Worm (Caenorhabditis elegans) whole organism, L4 larva: ENCODE measurements around the gene fbxa-60.

Experiments used
- D1046.2 ChIP-seq: fragments of 200-800 bp; sonication (Bioruptor generic); IDR thresholded peaks from 2 replicates; pipeline ENCODE4 v1.3.6; 2022; ENCODE audit warnings: missing genetic modification characterization, missing compliant biosample characterization
- F10B5.3 ChIP-seq: sonication (generic microtip); optimal IDR thresholded peaks from 2 replicates; lab custom pipeline; 2016; ENCODE audit warnings: mild to moderate bottlenecking, missing genetic modification characterization, missing compliant biosample characterization
- F26F4.8 ChIP-seq: fragments of 200-800 bp; sonication (Bioruptor generic); conservative IDR thresholded peaks from 2 replicates; pipeline ENCODE4 v1.3.6; 2022; ENCODE audit warnings: missing genetic modification characterization, missing compliant biosample characterization
- T26A8.4 ChIP-seq: fragments of 200-800 bp; sonication (Bioruptor generic); IDR thresholded peaks from 2 replicates; pipeline ENCODE4 v1.3.6; 2022; ENCODE audit warnings: missing genetic modification characterization, missing compliant biosample characterization
- Y105C5A.15 ChIP-seq: fragments of 200-800 bp; sonication (Bioruptor generic); IDR thresholded peaks from 2 replicates; pipeline ENCODE4 v1.3.6; 2022; ENCODE audit warnings: missing genetic modification characterization, missing compliant biosample characterization
- Y48G9A.11 ChIP-seq: fragments of 200-800 bp; sonication (Bioruptor generic); IDR thresholded peaks from 2 replicates; pipeline ENCODE4 v1.3.6; 2022; ENCODE audit warnings: missing genetic modification reagents, missing genetic modification characterization, missing compliant biosample characterization
- aha-1 ChIP-seq: fragments of 150-350 bp; peaks from one replicate; lab custom pipeline; 2014; ENCODE audit warnings: missing biosample characterization, missing genetic modification characterization
- arid-1 ChIP-seq: fragments of 200-800 bp; sonication (Bioruptor generic); conservative IDR thresholded peaks from 2 replicates; pipeline ENCODE4 v1.3.6; 2022; ENCODE audit warnings: missing genetic modification reagents, missing genetic modification characterization, missing compliant biosample characterization
- ceh-28 ChIP-seq: fragments of 150-350 bp; optimal IDR thresholded peaks from 2 replicates; lab custom pipeline; 2014; ENCODE audit warnings: missing biosample characterization, missing genetic modification reagents, missing genetic modification characterization
- ceh-82 ChIP-seq: sonication (generic microtip); optimal IDR thresholded peaks from 2 replicates; lab custom pipeline; 2017; ENCODE audit warnings: missing biosample characterization, missing genetic modification characterization
- daf-16 ChIP-seq, 3 experiments: sonication (generic microtip); optimal IDR thresholded peaks; 2 replicates each; lab custom pipeline; 2016 to 2017; ENCODE audit warnings: missing genetic modification characterization in 3 of 3, missing genetic modification reagents in 3 of 3, mild to moderate bottlenecking in 2 of 3, missing compliant biosample characterization in 2 of 3, missing biosample characterization in 1 of 3, moderate library complexity in 1 of 3
- daf-19 ChIP-seq: fragments of 200-800 bp; sonication (Bioruptor generic); conservative IDR thresholded peaks from 2 replicates; pipeline ENCODE4 v1.3.6; 2022; ENCODE audit warnings: missing genetic modification characterization, missing compliant biosample characterization
- dmd-6 ChIP-seq: fragments of 200-800 bp; sonication (Bioruptor generic); IDR thresholded peaks from 2 replicates; pipeline ENCODE4 v1.3.6; 2022; ENCODE audit warnings: missing genetic modification reagents, missing genetic modification characterization, missing compliant biosample characterization
- dmd-8 ChIP-seq: fragments of 200-800 bp; sonication (Bioruptor generic); IDR thresholded peaks from 2 replicates; pipeline ENCODE4 v1.3.6; 2022; ENCODE audit warnings: missing genetic modification characterization, missing compliant biosample characterization
- dmd-9 ChIP-seq: fragments of 200-800 bp; sonication (Bioruptor generic); IDR thresholded peaks from 2 replicates; pipeline ENCODE4 v1.3.6; 2022; ENCODE audit warnings: missing genetic modification reagents, missing genetic modification characterization, missing compliant biosample characterization
- dpl-1 ChIP-seq: fragments of 150-350 bp; optimal IDR thresholded peaks from 2 replicates; lab custom pipeline; 2014; ENCODE audit warnings: missing biosample characterization, missing genetic modification reagents, missing genetic modification characterization
- dve-1 ChIP-seq: sonication (generic microtip); optimal IDR thresholded peaks from 2 replicates; lab custom pipeline; 2017; ENCODE audit warnings: antibody characterized with exemption, mild to moderate bottlenecking, missing genetic modification characterization, missing compliant biosample characterization; ENCODE audit not compliant: insufficient read depth
- hlh-11 ChIP-seq: fragments of 200-800 bp; sonication (Bioruptor generic); optimal IDR thresholded peaks from 2 replicates; lab custom pipeline; 2018; ENCODE audit warnings: mild to moderate bottlenecking, missing genetic modification characterization, missing compliant biosample characterization
- lin-38 ChIP-seq: fragments of 200-800 bp; sonication (Bioruptor generic); IDR thresholded peaks from 2 replicates; pipeline ENCODE4 v1.3.6; 2022; ENCODE audit warnings: missing genetic modification reagents, missing genetic modification characterization, missing compliant biosample characterization
- lsy-2 ChIP-seq, 2 experiments: fragments of 150-350 bp in 1 of 2; sonication (generic microtip) in 1 of 2; optimal IDR thresholded peaks; 2 replicates each; lab custom pipeline; 2014 to 2017; ENCODE audit warnings: missing biosample characterization in 2 of 2, missing genetic modification characterization in 2 of 2
- mdl-1 ChIP-seq, 2 experiments: fragments of 150-350 bp in 1 of 2; sonication (generic microtip) in 1 of 2; optimal IDR thresholded peaks; 2 replicates each; lab custom pipeline; 2014 to 2017; ENCODE audit warnings: missing biosample characterization in 2 of 2, missing genetic modification characterization in 2 of 2
- mdt-29 ChIP-seq: fragments of 200-800 bp; sonication (Bioruptor generic); IDR thresholded peaks from 2 replicates; pipeline ENCODE4 v1.3.6; 2022; ENCODE audit warnings: missing genetic modification reagents, missing genetic modification characterization, missing compliant biosample characterization
- mep-1 ChIP-seq: fragments of 150-350 bp; sonication (generic microtip); optimal IDR thresholded peaks from 3 replicates; lab custom pipeline; 2014; ENCODE audit warnings: missing biosample characterization, missing genetic modification characterization
- mes-2 ChIP-seq: sonication (generic microtip); optimal IDR thresholded peaks from 2 replicates; lab custom pipeline; 2016; ENCODE audit warnings: missing genotype, mild to moderate bottlenecking, missing genetic modification characterization, missing compliant biosample characterization; ENCODE audit not compliant: poor library complexity, severe bottlenecking
- mxl-2 ChIP-seq: fragments of 200-800 bp; sonication (Bioruptor generic); conservative IDR thresholded peaks from 2 replicates; pipeline ENCODE4 v1.3.6; 2022; ENCODE audit warnings: missing genetic modification reagents, missing genetic modification characterization, missing compliant biosample characterization
- nhr-10 ChIP-seq: fragments of 150-350 bp; optimal IDR thresholded peaks from 2 replicates; lab custom pipeline; 2014; ENCODE audit warnings: missing biosample characterization, missing genetic modification characterization
- nhr-28 ChIP-seq: fragments of 150-350 bp; optimal IDR thresholded peaks from 2 replicates; lab custom pipeline; 2014; ENCODE audit warnings: missing biosample characterization, missing genetic modification characterization
- nhr-48 ChIP-seq: sonication (generic microtip); optimal IDR thresholded peaks from 2 replicates; lab custom pipeline; 2016; ENCODE audit warnings: mild to moderate bottlenecking, missing genetic modification characterization, missing compliant biosample characterization
- nhr-6 ChIP-seq: fragments of 150-350 bp; optimal IDR thresholded peaks from 2 replicates; lab custom pipeline; 2014; ENCODE audit warnings: missing biosample characterization, missing genetic modification characterization
- pha-4 ChIP-seq, 2 experiments: fragments of 150-350 bp in 1 of 2; fragments of 200-800 bp in 1 of 2; sonication (Bioruptor generic) in 1 of 2; IDR thresholded peaks in 1 of 2; optimal IDR thresholded peaks in 1 of 2; 2 replicates each; pipeline versions ENCODE4 v1.3.6 to Lab custom; 2014 to 2022; ENCODE audit warnings: missing genetic modification characterization in 2 of 2, missing genetic modification reagents in 2 of 2, missing biosample characterization in 1 of 2, missing compliant biosample characterization in 1 of 2
- pqm-1 ChIP-seq: sonication (generic microtip); optimal IDR thresholded peaks from 2 replicates; lab custom pipeline; 2017; ENCODE audit warnings: missing biosample characterization, missing genetic modification characterization
- set-16 ChIP-seq: fragments of 200-800 bp; sonication (Bioruptor generic); IDR thresholded peaks from 2 replicates; pipeline ENCODE4 v1.3.6; 2022; ENCODE audit warnings: missing genetic modification reagents, missing genetic modification characterization, missing compliant biosample characterization
- unc-130 ChIP-seq: sonication (generic microtip); optimal IDR thresholded peaks from 2 replicates; lab custom pipeline; 2016; ENCODE audit warnings: missing genetic modification reagents, missing genetic modification characterization, missing compliant biosample characterization
- unc-62 ChIP-seq, 3 experiments: fragments of 150-350 bp in 1 of 3; sonication (generic microtip); optimal IDR thresholded peaks in 2 of 3; peaks in 1 of 3; 1 replicate in 1 of 3; 2 replicates in 2 of 3; lab custom pipeline; 2014 to 2017; ENCODE audit warnings: missing biosample characterization in 3 of 3, missing genetic modification characterization in 3 of 3, missing genetic modification reagents in 3 of 3, missing genotype in 1 of 3
- zag-1 ChIP-seq: fragments of 150-350 bp; optimal IDR thresholded peaks from 2 replicates; lab custom pipeline; 2014; ENCODE audit warnings: missing biosample characterization, missing genetic modification characterization
- zip-11 ChIP-seq: fragments of 200-800 bp; sonication (Bioruptor generic); IDR thresholded peaks from 2 replicates; pipeline ENCODE4 v1.3.6; 2022; ENCODE audit warnings: missing genetic modification characterization, missing compliant biosample characterization

The fbxa-60 gene

DNA sequence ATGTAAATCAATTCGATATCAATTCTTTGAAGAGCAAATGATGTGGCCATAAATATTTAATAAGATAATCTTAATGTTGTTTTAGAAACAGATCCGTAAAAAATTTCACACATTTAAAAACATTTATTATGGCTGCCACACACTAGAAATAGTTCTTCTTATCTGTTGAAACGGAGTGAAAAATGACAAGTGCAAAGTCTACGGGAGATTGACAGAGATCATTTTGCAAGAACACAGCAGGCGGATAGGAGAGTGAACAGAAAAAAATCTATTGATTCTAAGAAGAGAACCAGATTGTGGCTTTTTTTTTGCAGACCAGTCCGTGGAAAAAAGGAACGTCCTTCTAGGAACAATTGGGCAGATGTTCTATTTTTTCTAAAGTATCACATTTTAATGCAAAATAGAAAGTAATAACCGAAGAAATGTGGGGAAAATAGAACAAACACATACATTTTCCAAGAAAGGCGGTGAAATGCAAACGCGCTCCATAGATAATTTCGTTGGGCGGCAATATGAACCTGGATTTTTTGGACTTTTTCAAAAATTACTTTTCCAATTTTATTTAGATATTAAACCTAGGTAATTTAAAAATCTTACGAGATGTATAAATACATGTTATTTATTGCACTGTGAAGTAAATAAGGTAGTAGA lies 44.4 kb downstream of the fbxa-60 start:
- peak; percentile 98 for TF ChIP-seq aha-1 (tag; lab: Kevin White, UChicago)
- no peak for TF ChIP-seq nhr-6 (tag; lab: Kevin White, UChicago)
- peak; percentile 14 for TF ChIP-seq nhr-48
- TF ChIP-seq dve-1 (tag; lab: Kevin White, UChicago) = peak; percentile 27
- peak in 1 of 2 experiments; percentile 87 for TF ChIP-seq unc-62 (GFP tag; optimal IDR thresholded peaks at IDR 0.05 in 1 of 2; lab: Kevin White, UChicago)
- no peak for TF ChIP-seq unc-62 (tag; optimal IDR thresholded peaks at IDR 0.05; lab: Kevin White, UChicago)
- no peak for TF ChIP-seq ceh-28
- TF ChIP-seq unc-130 (GFP tag; lab: Kevin White, UChicago) = no peak
- TF ChIP-seq daf-19 (GFP tag; lab: Robert Waterston, UW) = 0 out of 2 replicates have a peak, but pooled peaks have one; percentile 34
- TF ChIP-seq D1046.2 (GFP tag; lab: Robert Waterston, UW) = no peak
- peak; percentile 92 for TF ChIP-seq lin-38 (GFP tag; lab: Robert Waterston, UW)
- no peak for TF ChIP-seq ceh-82
- peak; percentile 20; the same call in 1 of the 2 replicates for TF ChIP-seq Y48G9A.11 (GFP tag; lab: Robert Waterston, UW)
- no peak for TF ChIP-seq pha-4 (GFP tag; IDR thresholded peaks at IDR 0.05; lab: Robert Waterston, UW)
- peak; percentile 0 for TF ChIP-seq pha-4 (tag; optimal IDR thresholded peaks at IDR 0.05; lab: Kevin White, UChicago)
- TF ChIP-seq F10B5.3 = no peak
- peak; percentile 6 for TF ChIP-seq mep-1
- TF ChIP-seq dmd-8 (GFP tag; lab: Robert Waterston, UW) = no peak
- TF ChIP-seq nhr-10 (tag; lab: Kevin White, UChicago) = no peak
- peak; percentile 54 for TF ChIP-seq dmd-6 (GFP tag; lab: Robert Waterston, UW)
- no peak for TF ChIP-seq mdl-1 (tag; optimal IDR thresholded peaks at IDR 0.05; lab: Kevin White, UChicago)
- peak; percentile 19 for TF ChIP-seq pqm-1 (tag; lab: Kevin White, UChicago)
- TF ChIP-seq mes-2 (tag; lab: Kevin White, UChicago) = peak; percentile 26
- peak; percentile 38 for TF ChIP-seq hlh-11 (tag; lab: Kevin White, UChicago)
- TF ChIP-seq dpl-1 (GFP tag; lab: Kevin White, UChicago) = peak; percentile 70
- TF ChIP-seq daf-16 (GFP tag; optimal IDR thresholded peaks at IDR 0.05; lab: Kevin White, UChicago) = no peak
- peak; percentile 17 for TF ChIP-seq daf-16 (tag; optimal IDR thresholded peaks at IDR 0.05; lab: Kevin White, UChicago)
- TF ChIP-seq lsy-2 (tag; optimal IDR thresholded peaks at IDR 0.05; lab: Kevin White, UChicago) = peak in 1 of 2 experiments; percentile 33
- no peak for TF ChIP-seq mxl-2 (GFP tag; lab: Robert Waterston, UW)
- no peak for TF ChIP-seq T26A8.4 (GFP tag; lab: Robert Waterston, UW)
- TF ChIP-seq Y105C5A.15 (GFP tag; lab: Robert Waterston, UW) = no peak
- TF ChIP-seq nhr-28 (tag; lab: Kevin White, UChicago) = peak; percentile 5

DNA sequence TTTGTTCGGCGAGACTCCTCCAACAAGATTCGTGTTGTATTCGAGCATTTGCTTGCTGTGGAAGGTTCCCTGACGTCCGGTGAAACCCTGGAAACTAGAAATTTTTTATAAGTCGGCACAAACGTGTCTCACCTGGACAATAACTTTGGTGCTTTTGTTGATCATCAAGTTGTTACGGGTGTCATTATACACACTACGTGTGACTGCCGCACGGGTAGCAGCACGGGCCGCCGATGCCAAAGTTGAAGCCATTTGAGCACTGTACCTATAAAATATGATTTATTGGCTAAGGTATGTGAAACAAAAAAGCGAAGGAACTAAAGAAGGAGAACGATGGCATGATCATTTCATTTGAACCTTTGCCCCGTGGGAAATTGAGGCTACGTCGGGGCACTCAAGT lies 45.0 kb downstream of the fbxa-60 start, which contains the start of gene sucl-2:
sucl-2 (minus strand) TSS at position 265 of the 400 bp plus-strand sequence.
- TF ChIP-seq zip-11 (GFP tag; lab: Robert Waterston, UW) (no peak), dmd-8 (GFP tag; lab: Robert Waterston, UW) (0 out of 2 replicates have a peak, but pooled peaks have one; percentile 51)

DNA sequence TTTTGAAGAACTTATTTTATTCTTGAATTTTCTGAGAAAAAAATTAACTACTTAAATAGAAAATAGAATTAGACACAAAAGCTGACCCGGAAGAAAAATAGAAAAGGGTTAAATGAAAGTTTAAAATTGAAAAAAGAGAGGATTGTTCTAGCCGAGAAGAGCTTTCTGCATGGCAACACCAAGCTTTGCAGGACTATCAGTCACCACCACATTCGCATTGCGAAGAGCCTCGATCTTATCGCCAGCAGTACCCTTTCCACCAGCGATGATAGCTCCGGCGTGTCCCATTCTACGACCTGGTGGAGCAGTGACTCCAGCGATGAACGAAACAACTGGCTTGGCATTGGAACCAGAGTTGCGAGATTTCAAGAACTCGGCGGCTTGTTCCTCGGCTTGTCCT lies 46.0 kb downstream of the fbxa-60 start:
- 0 out of 2 replicates have a peak, but pooled peaks have one; percentile 37 for TF ChIP-seq Y105C5A.15 (GFP tag; lab: Robert Waterston, UW)
- TF ChIP-seq F26F4.8 (GFP tag; lab: Robert Waterston, UW) = 0 out of 2 replicates have a peak, but pooled peaks have one; percentile 19
- TF ChIP-seq set-16 (GFP tag; lab: Robert Waterston, UW) = peak; percentile 31; the same call in 1 of the 2 replicates
- 0 out of 2 replicates have a peak, but pooled peaks have one; percentile 14 for TF ChIP-seq mdt-29 (GFP tag; lab: Robert Waterston, UW)
- no peak for TF ChIP-seq dmd-9
- TF ChIP-seq lin-38 (GFP tag; lab: Robert Waterston, UW) = peak; percentile 61
- 0 out of 2 replicates have a peak, but pooled peaks have one; percentile 26 for TF ChIP-seq arid-1
- TF ChIP-seq dve-1 (tag; lab: Kevin White, UChicago) = no peak
- TF ChIP-seq zag-1 = no peak
- no peak for TF ChIP-seq zip-11 (GFP tag; lab: Robert Waterston, UW)
